Worm (Caenorhabditis elegans) whole organism, late embryonic: ENCODE results near the gene acer-1.

Source experiments
- C08G9.2 ChIP-seq: sonication (generic microtip); optimal IDR thresholded peaks from 2 replicates; lab custom pipeline; 2016; ENCODE audit warnings: mild to moderate bottlenecking, missing genetic modification characterization, moderate library complexity, missing compliant biosample characterization
- K02D7.2 ChIP-seq: sonication (generic microtip); optimal IDR thresholded peaks from 2 replicates; lab custom pipeline; 2017; ENCODE audit warnings: mild to moderate bottlenecking, missing genetic modification characterization, missing compliant biosample characterization
- T23F11.4 ChIP-seq: fragments of 200-800 bp; sonication (Bioruptor generic); optimal IDR thresholded peaks from 2 replicates; lab custom pipeline; 2018; ENCODE audit warnings: mild to moderate bottlenecking, missing genetic modification characterization, missing compliant biosample characterization
- ama-1 ChIP-seq: fragments of 150-350 bp; optimal IDR thresholded peaks from 2 replicates; lab custom pipeline; 2014
- ceh-19 ChIP-seq: fragments of 200-800 bp; sonication (Bioruptor generic); optimal IDR thresholded peaks from 2 replicates; lab custom pipeline; 2018; ENCODE audit warnings: mild to moderate bottlenecking, missing genetic modification characterization, missing compliant biosample characterization
- ceh-24 ChIP-seq: sonication (generic microtip); optimal IDR thresholded peaks from 2 replicates; lab custom pipeline; 2016; ENCODE audit warnings: mild to moderate bottlenecking, missing genetic modification characterization, missing compliant biosample characterization
- ceh-30 ChIP-seq: fragments of 150-350 bp; optimal IDR thresholded peaks from 2 replicates; lab custom pipeline; 2014; ENCODE audit warnings: missing biosample characterization, missing genetic modification characterization
- ceh-31 ChIP-seq: sonication (generic microtip); optimal IDR thresholded peaks from 2 replicates; lab custom pipeline; 2016; ENCODE audit warnings: missing genetic modification characterization, missing compliant biosample characterization
- ceh-34 ChIP-seq: sonication (generic microtip); optimal IDR thresholded peaks from 2 replicates; lab custom pipeline; 2016; ENCODE audit warnings: mild to moderate bottlenecking, missing genetic modification characterization, missing compliant biosample characterization
- ceh-45 ChIP-seq: fragments of 200-800 bp; sonication (Bioruptor generic); IDR thresholded peaks from 2 replicates; pipeline ENCODE4 v1.3.6; 2022; ENCODE audit warnings: missing genetic modification reagents, missing genetic modification characterization, missing compliant biosample characterization
- ceh-6 ChIP-seq: fragments of 200-800 bp; sonication (Bioruptor generic); optimal IDR thresholded peaks from 2 replicates; lab custom pipeline; 2018; ENCODE audit warnings: mild to moderate bottlenecking, missing genetic modification characterization, missing compliant biosample characterization
- ceh-9 ChIP-seq: sonication (generic microtip); optimal IDR thresholded peaks from 2 replicates; lab custom pipeline; 2016; ENCODE audit warnings: mild to moderate bottlenecking, missing genetic modification characterization, inconsistent platforms, missing compliant biosample characterization
- che-1 ChIP-seq: sonication (generic microtip); optimal IDR thresholded peaks from 2 replicates; lab custom pipeline; 2016; ENCODE audit warnings: mild to moderate bottlenecking, missing genetic modification characterization, missing compliant biosample characterization
- dmd-4 ChIP-seq: sonication (generic microtip); optimal IDR thresholded peaks from 2 replicates; lab custom pipeline; 2016; ENCODE audit warnings: borderline replicate concordance, missing genetic modification characterization, missing compliant biosample characterization
- elt-2 ChIP-seq: sonication (generic microtip); optimal IDR thresholded peaks from 2 replicates; lab custom pipeline; 2016; ENCODE audit warnings: missing genetic modification reagents, missing genetic modification characterization, missing compliant biosample characterization
- elt-4 ChIP-seq: sonication (generic microtip); optimal IDR thresholded peaks from 2 replicates; lab custom pipeline; 2016; ENCODE audit warnings: missing genetic modification characterization, missing compliant biosample characterization
- ets-4 ChIP-seq: sonication (generic microtip); optimal IDR thresholded peaks from 2 replicates; lab custom pipeline; 2016; ENCODE audit warnings: missing genetic modification characterization, missing compliant biosample characterization
- eyg-1 ChIP-seq: sonication (generic microtip); optimal IDR thresholded peaks from 2 replicates; lab custom pipeline; 2016; ENCODE audit warnings: missing genotype, missing genetic modification characterization, missing compliant biosample characterization
- fkh-10 ChIP-seq: fragments of 150-350 bp; optimal IDR thresholded peaks from 2 replicates; lab custom pipeline; 2014; ENCODE audit warnings: missing biosample characterization, missing genetic modification reagents, missing genetic modification characterization
- gmeb-2 ChIP-seq: sonication (generic microtip); optimal IDR thresholded peaks from 2 replicates; lab custom pipeline; 2016; ENCODE audit warnings: missing genetic modification characterization, inconsistent platforms, missing compliant biosample characterization
- hlh-13 ChIP-seq: fragments of 200-800 bp; sonication (Bioruptor generic); optimal IDR thresholded peaks from 2 replicates; lab custom pipeline; 2018; ENCODE audit warnings: mild to moderate bottlenecking, missing genetic modification characterization, missing compliant biosample characterization
- hlh-15 ChIP-seq: sonication (generic microtip); optimal IDR thresholded peaks from 2 replicates; lab custom pipeline; 2016; ENCODE audit warnings: missing genetic modification characterization, missing compliant biosample characterization
- hlh-30 ChIP-seq: sonication (generic microtip); optimal IDR thresholded peaks from 2 replicates; lab custom pipeline; 2017; ENCODE audit warnings: antibody characterized with exemption, missing genetic modification characterization, missing compliant biosample characterization; ENCODE audit not compliant: insufficient read depth
- hlh-8 ChIP-seq: sonication (generic microtip); optimal IDR thresholded peaks from 2 replicates; lab custom pipeline; 2016; ENCODE audit warnings: missing genotype, missing genetic modification characterization, missing compliant biosample characterization
- lim-6 ChIP-seq: sonication (generic microtip); optimal IDR thresholded peaks from 2 replicates; lab custom pipeline; 2016; ENCODE audit warnings: missing genetic modification characterization, missing compliant biosample characterization
- madf-2 ChIP-seq: sonication (generic microtip); optimal IDR thresholded peaks from 2 replicates; lab custom pipeline; 2017; ENCODE audit warnings: missing genetic modification characterization, missing compliant biosample characterization
- nfya-1 ChIP-seq: sonication (generic microtip); optimal IDR thresholded peaks from 2 replicates; lab custom pipeline; 2017; ENCODE audit warnings: missing genetic modification characterization, mild to moderate bottlenecking, missing compliant biosample characterization, antibody characterized with exemption, moderate library complexity
- nhr-11 ChIP-seq: fragments of 150-350 bp; optimal IDR thresholded peaks from 2 replicates; lab custom pipeline; 2014; ENCODE audit warnings: missing biosample characterization, missing genetic modification characterization
- nhr-232 ChIP-seq: sonication (generic microtip); optimal IDR thresholded peaks from 2 replicates; lab custom pipeline; 2016; ENCODE audit warnings: missing genetic modification characterization, missing compliant biosample characterization
- npax-4 ChIP-seq: sonication (generic microtip); optimal IDR thresholded peaks from 2 replicates; lab custom pipeline; 2016; ENCODE audit warnings: missing genetic modification characterization, missing compliant biosample characterization
- pag-3 ChIP-seq: sonication (generic microtip); optimal IDR thresholded peaks from 2 replicates; lab custom pipeline; 2016; ENCODE audit warnings: missing compliant biosample characterization, missing genetic modification characterization, borderline replicate concordance
- pat-9 ChIP-seq: fragments of 200-800 bp; sonication (Bioruptor generic); optimal IDR thresholded peaks from 2 replicates; lab custom pipeline; 2018; ENCODE audit warnings: mild to moderate bottlenecking, missing genetic modification characterization, moderate library complexity, missing compliant biosample characterization
- pax-1 ChIP-seq: fragments of 150-350 bp; optimal IDR thresholded peaks from 2 replicates; lab custom pipeline; 2014; ENCODE audit warnings: missing biosample characterization, missing genetic modification characterization
- pha-4 ChIP-seq: fragments of 150-350 bp; optimal IDR thresholded peaks from 2 replicates; lab custom pipeline; 2018; ENCODE audit warnings: missing biosample characterization, missing genetic modification reagents, missing genetic modification characterization
- pqm-1 ChIP-seq: sonication (generic microtip); optimal IDR thresholded peaks from 2 replicates; lab custom pipeline; 2016; ENCODE audit warnings: missing genetic modification characterization, missing compliant biosample characterization
- ref-2 ChIP-seq: sonication (generic microtip); optimal IDR thresholded peaks from 2 replicates; lab custom pipeline; 2016; ENCODE audit warnings: missing genetic modification characterization, missing compliant biosample characterization
- sox-2 ChIP-seq: fragments of 200-800 bp; sonication (Bioruptor generic); IDR thresholded peaks from 2 replicates; pipeline ENCODE4 v1.3.6; 2022; ENCODE audit warnings: missing genetic modification reagents, missing genetic modification characterization, missing compliant biosample characterization
- sox-4 ChIP-seq: sonication (generic microtip); optimal IDR thresholded peaks from 2 replicates; lab custom pipeline; 2017; ENCODE audit warnings: mild to moderate bottlenecking, missing genetic modification characterization, inconsistent platforms, missing compliant biosample characterization
- syd-9 ChIP-seq: sonication (generic microtip); optimal IDR thresholded peaks from 2 replicates; lab custom pipeline; 2016; ENCODE audit warnings: mild to moderate bottlenecking, missing genetic modification characterization, moderate library complexity, missing compliant biosample characterization
- tbx-2 ChIP-seq: sonication (generic microtip); optimal IDR thresholded peaks from 2 replicates; lab custom pipeline; 2016; ENCODE audit warnings: missing genetic modification characterization, missing compliant biosample characterization
- tbx-7 ChIP-seq: sonication (generic microtip); optimal IDR thresholded peaks from 2 replicates; lab custom pipeline; 2016; ENCODE audit warnings: missing genotype, missing genetic modification characterization, missing compliant biosample characterization
- ttx-3 ChIP-seq: sonication (generic microtip); optimal IDR thresholded peaks from 2 replicates; lab custom pipeline; 2016; ENCODE audit warnings: missing genetic modification reagents, missing genetic modification characterization, missing compliant biosample characterization
- unc-3 ChIP-seq, 2 experiments: fragments of 200-800 bp in 1 of 2; sonication (Bioruptor generic) in 1 of 2; sonication (generic microtip) in 1 of 2; conservative IDR thresholded peaks in 1 of 2; optimal IDR thresholded peaks in 1 of 2; 2 replicates each; pipeline versions ENCODE4 v1.3.6 to Lab custom; 2016 to 2022; ENCODE audit warnings: missing compliant biosample characterization in 2 of 2, missing genetic modification characterization in 2 of 2, missing genetic modification reagents in 1 of 2
- unc-55 ChIP-seq: sonication (generic microtip); optimal IDR thresholded peaks from 2 replicates; lab custom pipeline; 2017; ENCODE audit warnings: missing biosample characterization, missing genetic modification reagents, missing genetic modification characterization
- unc-86 ChIP-seq: sonication (generic microtip); optimal IDR thresholded peaks from 2 replicates; lab custom pipeline; 2016; ENCODE audit warnings: missing genetic modification characterization, missing compliant biosample characterization
- zip-5 ChIP-seq: sonication (generic microtip); optimal IDR thresholded peaks from 2 replicates; lab custom pipeline; 2016; ENCODE audit warnings: missing genetic modification characterization, missing compliant biosample characterization
- ztf-16 ChIP-seq: sonication (generic microtip); optimal IDR thresholded peaks from 2 replicates; lab custom pipeline; 2017; ENCODE audit warnings: missing genetic modification characterization, missing compliant biosample characterization

Gene acer-1

ce11 chrII:6870803-6871202 lies 19.4 kb downstream of the acer-1 start, which contains the start of gene clhm-1:
TSS of gene clhm-1 (minus strand) at chrII:6871009.
- TF ChIP-seq pax-1 (tag; lab: Kevin White, UChicago), result no peak
- TF ChIP-seq unc-86, result no peak
- TF ChIP-seq ztf-16, result no peak
- no peak for TF ChIP-seq nfya-1 (tag; lab: Kevin White, UChicago)
- no peak for TF ChIP-seq unc-3 (GFP tag; conservative IDR thresholded peaks at IDR 0.05; lab: Robert Waterston, UW)
- TF ChIP-seq unc-3 (tag; optimal IDR thresholded peaks at IDR 0.05; lab: Kevin White, UChicago), result no peak
- TF ChIP-seq sox-2 (GFP tag; lab: Robert Waterston, UW), result no peak
- no peak for TF ChIP-seq ceh-31
- TF ChIP-seq dmd-4 (tag; lab: Kevin White, UChicago), result no peak
- TF ChIP-seq elt-2 (tag; lab: Kevin White, UChicago), result no peak
- no peak for TF ChIP-seq nhr-11 (tag; lab: Kevin White, UChicago)
- TF ChIP-seq pat-9 (tag; lab: Kevin White, UChicago), result no peak
- TF ChIP-seq pag-3 (tag; lab: Kevin White, UChicago), result no peak
- TF ChIP-seq pqm-1, result no peak

DNA sequence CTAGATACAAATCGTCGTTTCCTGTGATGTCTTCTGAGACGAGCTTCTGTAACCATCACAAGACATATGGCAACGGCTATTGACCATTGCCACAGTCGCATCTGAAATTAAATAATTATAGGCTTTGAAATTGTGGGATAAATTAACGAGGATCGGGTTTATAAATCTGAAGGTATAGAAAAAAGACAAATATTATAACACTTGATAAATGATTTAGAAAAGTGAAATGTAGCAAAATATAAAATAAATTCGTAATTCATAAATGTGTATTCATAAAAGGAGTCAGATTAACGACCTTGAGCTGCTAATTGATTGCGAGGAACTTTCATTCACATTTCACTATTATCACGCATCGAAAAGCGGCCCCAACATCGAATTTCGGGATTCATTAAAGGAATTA lies 26.5 kb downstream of the acer-1 start, which contains the start of gene aff-1:
Gene aff-1, minus strand, starts transcription at position 101 of the 400 bp plus-strand sequence.
- no peak for TF ChIP-seq ceh-45 (GFP tag; lab: Robert Waterston, UW)
- no peak for TF ChIP-seq sox-4 (tag; lab: Kevin White, UChicago)
- no peak for TF ChIP-seq nhr-232 (tag; lab: Kevin White, UChicago)
- no peak for TF ChIP-seq hlh-30 (tag; lab: Kevin White, UChicago)
- TF ChIP-seq ceh-6, result no peak
- TF ChIP-seq ceh-31, result no peak
- TF ChIP-seq C08G9.2, result no peak
- no peak for TF ChIP-seq hlh-15 (tag; lab: Kevin White, UChicago)
- no peak for TF ChIP-seq lim-6 (tag; lab: Kevin White, UChicago)
- TF ChIP-seq ceh-19 (GFP tag; lab: Kevin White, UChicago), result no peak
- TF ChIP-seq K02D7.2, result no peak

DNA sequence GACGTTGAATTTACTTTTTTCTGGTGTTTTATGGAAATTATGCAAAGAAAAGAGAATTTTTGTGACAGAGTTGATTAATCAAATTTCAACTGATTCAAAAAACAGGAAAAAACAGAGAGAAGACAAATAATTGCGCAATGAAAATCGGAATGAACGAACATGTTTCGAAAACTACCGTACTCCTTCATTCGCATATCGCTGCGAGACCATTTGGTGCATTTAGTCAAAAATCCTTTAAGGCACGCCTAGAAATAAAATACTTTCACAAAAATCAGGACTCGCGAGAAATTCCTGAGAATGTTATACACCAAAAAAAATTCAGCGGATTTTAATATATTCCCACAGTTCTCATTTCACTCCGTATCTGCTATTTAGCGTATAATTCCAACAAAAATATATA lies 30.2 kb downstream of the acer-1 start:
- TF ChIP-seq pha-4 (tag; lab: Kevin White, UChicago) (no peak), ceh-34 (no peak), madf-2 (tag; lab: Kevin White, UChicago) (no peak), tbx-2 (no peak), hlh-13 (GFP tag; lab: Kevin White, UChicago) (no peak), elt-4 (no peak), pqm-1 (no peak), gmeb-2 (tag; lab: Kevin White, UChicago) (no peak), npax-4 (no peak), zip-5 (tag; lab: Kevin White, UChicago) (no peak), fkh-10 (no peak), che-1 (tag; lab: Kevin White, UChicago) (no peak), eyg-1 (tag; lab: Kevin White, UChicago) (no peak), ets-4 (tag; lab: Kevin White, UChicago) (no peak), ceh-31 (no peak), unc-55 (GFP tag; lab: Kevin White, UChicago) (no peak)

DNA sequence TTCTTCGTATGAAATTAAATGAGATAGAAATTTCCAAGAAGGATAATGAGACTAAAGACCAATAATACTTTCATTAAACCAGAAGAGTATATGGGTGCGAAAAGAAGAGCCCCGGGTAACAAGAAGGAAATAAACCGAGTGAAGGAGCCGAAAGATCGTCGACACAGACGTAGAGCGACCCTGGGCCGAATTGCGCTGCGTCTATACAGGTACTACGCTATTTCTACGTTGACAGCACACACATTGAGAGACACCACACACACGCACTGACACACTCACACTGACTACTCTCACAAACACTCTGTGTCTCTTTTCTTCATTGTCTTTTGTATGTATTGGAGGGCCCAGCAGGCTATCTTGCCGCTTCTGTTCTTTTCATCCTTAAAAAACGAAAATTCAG lies 31.4 kb downstream of the acer-1 start:
- TF ChIP-seq ceh-45 (GFP tag; lab: Robert Waterston, UW), result no peak
- TF ChIP-seq unc-3 (GFP tag; conservative IDR thresholded peaks at IDR 0.05; lab: Robert Waterston, UW), result no peak
- TF ChIP-seq unc-3 (tag; optimal IDR thresholded peaks at IDR 0.05; lab: Kevin White, UChicago), result peak; percentile 27
- no peak for TF ChIP-seq ceh-9 (tag; lab: Kevin White, UChicago)
- TF ChIP-seq hlh-30 (tag; lab: Kevin White, UChicago), result no peak
- no peak for TF ChIP-seq pha-4 (tag; lab: Kevin White, UChicago)
- TF ChIP-seq ref-2, result peak; percentile 48
- TF ChIP-seq ceh-30 (tag; lab: Kevin White, UChicago), result peak; percentile 15
- peak; percentile 32 for TF ChIP-seq hlh-8 (tag; lab: Kevin White, UChicago)
- TF ChIP-seq T23F11.4 (GFP tag; lab: Kevin White, UChicago), result no peak
- TF ChIP-seq tbx-7 (tag; lab: Kevin White, UChicago), result no peak
- peak; percentile 56 for TF ChIP-seq nfya-1 (tag; lab: Kevin White, UChicago)
- TF ChIP-seq ceh-34, result peak; percentile 67
- no peak for TF ChIP-seq eyg-1 (tag; lab: Kevin White, UChicago)
- no peak for TF ChIP-seq hlh-15 (tag; lab: Kevin White, UChicago)
- no peak for TF ChIP-seq ceh-24 (tag; lab: Kevin White, UChicago)
- TF ChIP-seq ttx-3 (tag; lab: Kevin White, UChicago), result no peak
- no peak for TF ChIP-seq ets-4 (tag; lab: Kevin White, UChicago)
- TF ChIP-seq npax-4, result no peak
- TF ChIP-seq dmd-4 (tag; lab: Kevin White, UChicago), result no peak
- no peak for TF ChIP-seq syd-9 (tag; lab: Kevin White, UChicago)
- no peak for TF ChIP-seq ama-1 (lab: Kevin White, UChicago)
- TF ChIP-seq hlh-13 (GFP tag; lab: Kevin White, UChicago), result no peak
